Fruit fly (Drosophila melanogaster): ENCODE results near the gene Cog3.

Cog3 gene

DNA sequence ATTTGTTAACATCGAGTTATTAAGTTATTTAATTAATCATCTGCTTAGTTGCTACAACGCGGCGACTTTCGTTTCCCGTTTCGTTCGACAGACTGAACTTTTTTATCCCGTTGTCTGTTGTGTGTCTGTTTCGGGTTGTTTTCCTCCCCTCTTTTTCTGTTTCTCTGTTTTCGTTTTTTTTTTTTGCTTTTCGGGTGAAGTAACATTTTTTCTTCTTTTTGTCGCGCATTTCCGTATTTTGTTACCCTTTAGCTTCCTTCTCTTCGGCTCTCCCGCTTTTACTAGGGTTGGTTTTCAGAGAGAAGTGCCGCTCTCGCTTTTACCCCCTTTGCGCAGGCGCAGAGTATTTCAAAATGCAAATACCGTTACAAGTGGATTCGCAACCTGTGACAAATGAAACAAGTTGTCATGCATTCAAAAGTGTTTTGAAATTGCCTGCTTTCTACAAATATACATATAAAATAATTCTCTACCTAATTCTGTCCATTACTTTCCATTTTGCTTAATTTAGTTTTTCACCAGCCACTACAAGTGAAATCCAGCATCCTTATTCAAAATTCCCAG, 30.1 kb downstream of the Cog3 start, which contains the start of gene Pgant2:
Gene Pgant2, minus strand, starts transcription at position 51 of the 564 bp plus-strand sequence.
- TF ChIP-seq pad (GFP tag; optimal IDR thresholded peaks at IDR 0.05) (no peak), CG33017 (tag; optimal IDR thresholded peaks at IDR 0.05) (no peak), cic (GFP tag; optimal IDR thresholded peaks at IDR 0.05) (no peak), Crg-1 (GFP tag; optimal IDR thresholded peaks at IDR 0.05) (no peak)

DNA sequence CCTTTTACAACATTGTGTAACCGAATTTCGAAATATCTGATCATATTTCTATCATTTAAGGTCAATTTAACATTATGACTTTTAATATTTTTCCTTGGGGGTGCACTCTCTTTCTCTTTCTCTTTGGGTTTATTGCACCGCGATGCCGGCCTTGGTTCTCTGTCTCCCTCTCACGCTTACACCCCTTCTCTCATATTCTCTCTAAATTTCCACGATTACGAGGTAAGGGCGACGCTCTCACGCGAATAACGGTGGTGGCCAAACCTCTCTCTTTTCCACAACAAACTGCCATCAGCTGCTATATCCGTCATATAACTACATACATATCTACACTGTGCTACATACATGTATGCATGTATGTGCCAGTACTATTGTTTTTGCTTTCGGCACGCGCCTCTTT, 30.9 kb downstream of the Cog3 start:
- no peak for TF ChIP-seq toe (GFP tag; optimal IDR thresholded peaks at IDR 0.05)

DNA sequence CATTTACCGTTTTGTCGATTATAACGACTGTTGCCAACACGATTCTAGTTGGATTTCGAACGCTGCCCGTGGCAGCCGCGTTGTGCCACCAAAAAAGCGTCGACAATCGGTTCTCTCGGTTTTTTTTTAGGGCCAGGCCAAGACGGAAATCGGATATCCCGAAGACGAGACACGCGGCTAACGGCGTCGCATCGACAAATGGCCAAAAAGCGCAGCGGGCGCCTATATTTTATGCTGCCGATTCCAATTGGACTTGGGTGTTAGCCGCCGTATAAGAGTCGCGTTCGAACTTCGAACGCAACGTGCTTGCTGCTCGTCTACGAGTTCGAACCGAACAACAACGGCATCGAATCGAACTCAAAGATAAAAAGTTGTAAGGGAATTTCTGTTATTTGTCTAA, 34.1 kb downstream of the Cog3 start:
- TF ChIP-seq kay (GFP tag; ENCODE audit: borderline replicate concordance) (peak; percentile 7), ovo (GFP tag; optimal IDR thresholded peaks at IDR 0.05) (no peak), bab1 (GFP tag; optimal IDR thresholded peaks at IDR 0.05) (no peak)

DNA sequence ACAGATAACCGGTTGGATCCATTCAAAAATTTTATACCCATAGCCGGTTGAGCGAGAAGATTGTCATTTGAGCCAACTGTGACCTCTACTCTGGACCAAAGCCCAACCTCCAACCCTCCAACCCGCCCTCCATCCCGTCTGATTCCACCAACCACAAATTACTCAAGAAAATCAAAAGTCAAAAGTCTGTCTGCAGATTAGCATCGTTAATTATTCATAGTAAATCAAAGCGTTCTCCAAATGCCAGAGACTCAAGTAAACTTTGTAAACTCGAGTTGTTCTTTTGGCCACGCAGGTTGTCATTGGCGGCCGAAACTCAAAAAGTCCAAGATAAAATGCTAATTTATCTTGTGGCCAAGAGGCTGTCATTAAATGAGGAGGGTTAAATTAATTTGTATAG, 39.3 kb downstream of the Cog3 start:
- TF ChIP-seq CG7045 (GFP tag; optimal IDR thresholded peaks at IDR 0.05) (no peak), cic (GFP tag; optimal IDR thresholded peaks at IDR 0.05) (no peak), Clk (GFP tag; optimal IDR thresholded peaks at IDR 0.05) (no peak), CG12768 (GFP tag; optimal IDR thresholded peaks at IDR 0.05) (no peak), pad (GFP tag; optimal IDR thresholded peaks at IDR 0.05) (no peak), CG33017 (tag; optimal IDR thresholded peaks at IDR 0.05) (no peak)

DNA sequence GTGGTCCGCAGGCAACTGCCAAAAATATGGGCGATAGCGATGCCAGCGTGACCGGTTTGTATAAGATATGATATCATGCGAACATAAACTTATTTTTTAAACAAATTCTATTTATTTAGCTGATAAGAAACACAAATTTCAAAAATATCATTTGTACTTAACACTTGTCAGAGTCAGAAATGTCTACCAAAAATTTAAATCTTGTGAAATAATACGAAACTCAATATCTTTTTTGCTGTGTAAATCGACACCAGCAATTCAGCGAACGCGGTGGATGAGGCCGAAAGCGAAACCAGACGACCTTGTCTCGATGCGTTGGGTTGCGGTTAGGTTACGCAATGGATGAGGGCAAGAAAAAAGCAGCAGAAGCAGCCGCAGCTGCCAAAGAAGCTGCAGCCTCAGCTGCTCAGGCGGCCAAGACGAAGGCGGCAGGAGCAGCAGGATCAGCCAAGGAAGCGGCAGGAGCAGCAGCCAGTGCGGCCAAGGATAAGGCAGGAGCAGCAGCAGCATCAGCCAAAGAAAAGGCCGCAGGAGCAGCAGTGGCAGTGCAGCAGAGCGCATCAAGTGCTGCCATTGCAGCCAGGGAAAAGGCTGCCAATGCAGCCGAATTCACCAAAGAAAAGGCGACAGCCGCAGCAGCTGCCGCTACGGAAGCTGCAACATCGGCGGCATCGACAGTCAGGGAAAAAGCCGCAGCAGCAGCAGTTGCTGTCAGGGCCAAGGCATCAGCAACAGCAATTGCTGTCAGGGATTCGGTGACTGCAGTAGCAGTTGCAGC, 40.1 kb downstream of the Cog3 start, which contains the start of gene CG31952:
Gene CG31952, plus strand, starts transcription at position 167 of the 778 bp plus-strand sequence.
- no peak for TF ChIP-seq CG12768 (GFP tag; optimal IDR thresholded peaks at IDR 0.05)
- no peak for TF ChIP-seq ovo (GFP tag; optimal IDR thresholded peaks at IDR 0.05)
- TF ChIP-seq Hr96 (GFP tag; optimal IDR thresholded peaks at IDR 0.05), result no peak
- TF ChIP-seq CG7045 (GFP tag; optimal IDR thresholded peaks at IDR 0.05), result no peak
- TF ChIP-seq Clk (GFP tag; optimal IDR thresholded peaks at IDR 0.05), result no peak
- TF ChIP-seq pad (GFP tag; optimal IDR thresholded peaks at IDR 0.05), result no peak
- no peak for TF ChIP-seq CG1620 (GFP tag; optimal IDR thresholded peaks at IDR 0.05)
- no peak for TF ChIP-seq CG33017 (tag; optimal IDR thresholded peaks at IDR 0.05)
- TF ChIP-seq cnc (optimal IDR thresholded peaks at IDR 0.05), result no peak
- TF ChIP-seq tj (GFP tag; optimal IDR thresholded peaks at IDR 0.05), result no peak
- no peak for TF ChIP-seq CG14711 (tag; optimal IDR thresholded peaks at IDR 0.05)
- TF ChIP-seq toe (GFP tag; optimal IDR thresholded peaks at IDR 0.05), result no peak
- no peak for TF ChIP-seq cic (GFP tag; optimal IDR thresholded peaks at IDR 0.05)
- TF ChIP-seq Mnt (GFP tag; optimal IDR thresholded peaks at IDR 0.05), result no peak
- no peak for TF ChIP-seq CG7101 (tag; optimal IDR thresholded peaks at IDR 0.05)
- no peak for TF ChIP-seq Crg-1 (GFP tag; optimal IDR thresholded peaks at IDR 0.05)
- no peak for TF ChIP-seq CG11617 (GFP tag; optimal IDR thresholded peaks at IDR 0.05)
- TF ChIP-seq kay (GFP tag; ENCODE audit: borderline replicate concordance), result no peak
- TF ChIP-seq CG5204 (GFP tag; optimal IDR thresholded peaks at IDR 0.05), result no peak
- no peak for TF ChIP-seq bab1 (GFP tag; optimal IDR thresholded peaks at IDR 0.05)

DNA sequence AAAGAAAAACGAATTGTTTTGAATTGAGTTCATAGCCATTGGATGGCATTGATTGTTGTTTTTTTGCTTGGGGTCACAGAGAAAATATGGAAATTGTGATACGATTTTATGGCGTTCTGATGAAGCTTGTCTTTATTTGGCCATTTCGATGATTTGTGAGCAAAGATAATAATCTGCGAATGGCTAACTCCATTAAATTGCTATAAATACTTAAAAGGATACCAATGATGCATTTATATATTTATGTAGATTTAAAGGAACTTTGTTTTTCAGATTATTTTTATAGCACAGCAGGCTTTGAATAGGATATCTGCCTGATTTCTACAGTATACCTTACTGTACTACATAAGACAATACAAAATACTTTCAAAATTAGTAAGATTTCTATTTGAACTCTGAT, 46.6 kb downstream of the Cog3 start, which contains the start of gene CG8840:
Gene CG8840, plus strand, starts transcription at position 301 of the 400 bp plus-strand sequence.
- TF ChIP-seq CG11617 (GFP tag; optimal IDR thresholded peaks at IDR 0.05) (no peak), Mnt (GFP tag; optimal IDR thresholded peaks at IDR 0.05) (no peak), CG33017 (tag; optimal IDR thresholded peaks at IDR 0.05) (no peak), Crg-1 (GFP tag; optimal IDR thresholded peaks at IDR 0.05) (no peak), kay (GFP tag; ENCODE audit: borderline replicate concordance) (no peak), CG14711 (tag; optimal IDR thresholded peaks at IDR 0.05) (no peak), tj (GFP tag; optimal IDR thresholded peaks at IDR 0.05) (no peak), Clk (GFP tag; optimal IDR thresholded peaks at IDR 0.05) (no peak), pad (GFP tag; optimal IDR thresholded peaks at IDR 0.05) (no peak), cnc (optimal IDR thresholded peaks at IDR 0.05) (no peak), cic (GFP tag; optimal IDR thresholded peaks at IDR 0.05) (no peak), Hr96 (GFP tag; optimal IDR thresholded peaks at IDR 0.05) (no peak), bab1 (GFP tag; optimal IDR thresholded peaks at IDR 0.05) (no peak)

DNA sequence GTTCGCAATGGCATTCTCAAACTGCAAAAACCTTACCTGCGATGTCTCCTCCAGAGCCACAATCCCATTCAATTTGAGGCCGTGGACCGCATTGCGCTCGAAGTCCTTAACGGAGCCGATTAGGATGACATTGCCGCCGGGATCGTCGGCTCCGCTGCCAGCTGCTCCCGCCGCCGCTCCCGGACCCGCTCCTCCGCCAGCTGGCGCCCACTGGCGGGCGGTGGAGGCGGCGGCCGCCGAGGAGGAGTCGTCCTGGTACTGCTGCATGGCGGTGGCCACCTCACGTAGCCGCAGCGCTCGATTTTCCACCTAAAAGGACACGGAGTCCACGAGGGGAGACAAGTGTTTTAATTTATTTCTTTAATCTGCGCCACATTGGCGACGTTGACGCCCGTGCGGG, 49.1 kb downstream of the Cog3 start:
- TF ChIP-seq CG5204 (GFP tag; optimal IDR thresholded peaks at IDR 0.05), result no peak
- no peak for TF ChIP-seq pad (GFP tag; optimal IDR thresholded peaks at IDR 0.05)
- no peak for TF ChIP-seq Crg-1 (GFP tag; optimal IDR thresholded peaks at IDR 0.05)

Data from whole organism, adult.